Fruit fly (Drosophila melanogaster): ENCODE data around the gene Unc-76.

Unc-76 gene

DNA sequence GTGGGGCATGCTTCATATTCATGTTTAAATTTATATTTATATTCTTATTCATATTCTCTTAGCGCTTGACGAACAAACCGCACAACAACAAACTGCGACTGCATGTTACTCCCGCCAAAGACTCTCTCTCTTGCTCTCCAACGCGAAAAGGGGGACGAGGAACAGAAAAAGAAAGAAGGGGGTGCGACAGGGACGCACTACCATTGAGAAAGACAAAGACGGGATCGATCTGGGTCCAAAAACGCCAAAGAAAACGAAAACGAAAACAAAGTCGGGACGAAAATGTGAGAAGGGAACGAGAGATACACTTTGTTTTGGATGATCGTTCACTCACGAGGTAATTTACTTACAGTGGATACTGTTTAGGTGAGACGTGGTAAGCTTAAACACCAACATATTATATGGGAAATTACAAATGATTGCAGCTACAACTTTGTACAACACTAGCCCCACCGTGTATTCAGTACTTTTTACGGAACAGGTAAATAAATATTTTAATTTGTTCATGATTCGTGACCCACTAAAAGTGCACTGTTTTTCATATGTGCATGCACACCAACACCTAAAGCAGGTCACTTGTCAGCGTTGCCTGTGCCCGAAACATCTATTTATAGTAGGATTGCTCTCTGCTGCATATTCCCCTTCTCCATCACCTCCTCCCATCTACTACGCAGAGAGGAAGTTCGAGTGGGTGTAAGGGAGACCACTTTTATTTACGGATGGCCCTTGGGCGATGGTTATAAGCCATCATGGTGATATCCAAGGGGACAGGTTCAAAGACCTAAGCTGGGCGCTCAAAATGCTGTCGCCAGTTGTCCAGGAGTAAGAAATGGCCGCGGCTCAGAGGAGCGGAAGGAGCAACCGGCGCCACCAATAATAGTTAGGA is 41.5 kb downstream of the Unc-76 start (continued):
- TF ChIP-seq Xbp1 (GFP tag; optimal IDR thresholded peaks at IDR 0.05) (peak; percentile 18), Xrp1 (GFP tag; IDR thresholded peaks at IDR 0.05) (peak; percentile 32; the same call in 1 of the 2 replicates), Pdp1 (GFP tag; optimal IDR thresholded peaks at IDR 0.05) (peak in 1 of 2 experiments; percentile 20), gem (tag; optimal IDR thresholded peaks at IDR 0.05) (peak; percentile 63), Nf-YC (tag; optimal IDR thresholded peaks at IDR 0.05) (no peak), grau (tag; optimal IDR thresholded peaks at IDR 0.05) (peak; percentile 96), CG3995 (GFP tag; optimal IDR thresholded peaks at IDR 0.05) (no peak), vvl (GFP tag; IDR thresholded peaks at IDR 0.05) (peak; percentile 63; the same call in 1 of the 2 replicates), D (optimal IDR thresholded peaks at IDR 0.05) (no peak), D (GFP tag; optimal IDR thresholded peaks at IDR 0.05) (peak; percentile 46), CG1792 (GFP tag; optimal IDR thresholded peaks at IDR 0.05) (no peak), CG1233 (GFP tag; optimal IDR thresholded peaks at IDR 0.05) (peak; percentile 26), CG15696 (tag; optimal IDR thresholded peaks at IDR 0.05) (peak; percentile 27), sisA (GFP tag; IDR thresholded peaks at IDR 0.05) (peak; percentile 47; the same call in 1 of the 2 replicates), ab (GFP tag; optimal IDR thresholded peaks at IDR 0.05) (no peak), CG10209 (GFP tag; optimal IDR thresholded peaks at IDR 0.05) (peak; percentile 31), CG9727 (GFP tag; optimal IDR thresholded peaks at IDR 0.05) (peak; percentile 37), CG18262 (tag; optimal IDR thresholded peaks at IDR 0.05) (peak; percentile 67), CG30431 (GFP tag; optimal IDR thresholded peaks at IDR 0.05) (peak; percentile 12), fd96Cb (tag; optimal IDR thresholded peaks at IDR 0.05) (peak; percentile 42), Ptx1 (GFP tag; IDR thresholded peaks at IDR 0.05) (peak; percentile 34; the same call in 1 of the 2 replicates), GATAe (GFP tag; conservative IDR thresholded peaks at IDR 0.05) (no peak), BEAF-32 (GFP tag; optimal IDR thresholded peaks at IDR 0.05) (no peak), esg (GFP tag; conservative IDR thresholded peaks at IDR 0.05) (0 out of 2 replicates have a peak, but pooled peaks have one; percentile 6), Oli (tag; optimal IDR thresholded peaks at IDR 0.05) (peak; percentile 32), CG30020 (tag; optimal IDR thresholded peaks at IDR 0.05) (no peak), eve (GFP tag; optimal IDR thresholded peaks at IDR 0.05) (no peak), hkb (optimal IDR thresholded peaks at IDR 0.05) (no peak), hkb (GFP tag; IDR thresholded peaks at IDR 0.05) (peak; percentile 43; the same call in 1 of the 2 replicates), H2.0 (GFP tag; IDR thresholded peaks at IDR 0.05) (peak; percentile 42; the same call in 1 of the 2 replicates), CG10979 (tag; optimal IDR thresholded peaks at IDR 0.05) (peak; percentile 56), CG1602 (GFP tag; optimal IDR thresholded peaks at IDR 0.05) (no peak), otp (GFP tag; IDR thresholded peaks at IDR 0.05) (no peak), slbo (GFP tag; IDR thresholded peaks at IDR 0.05) (peak; percentile 24; the same call in 1 of the 2 replicates), CG7357 (GFP tag; IDR thresholded peaks at IDR 0.05) (no peak), CG1529 (GFP tag; optimal IDR thresholded peaks at IDR 0.05) (peak; percentile 47), Spps (tag; optimal IDR thresholded peaks at IDR 0.05) (no peak), Oaz (GFP tag; IDR thresholded peaks at IDR 0.05) (no peak), CG5953 (GFP tag; IDR thresholded peaks at IDR 0.05) (no peak), bab2 (GFP tag; optimal IDR thresholded peaks at IDR 0.05) (no peak), chif (GFP tag; optimal IDR thresholded peaks at IDR 0.05) (peak in 1 of 2 experiments; percentile 38), dpn (GFP tag; optimal IDR thresholded peaks at IDR 0.05) (peak in 1 of 2 experiments; percentile 48), ac (GFP tag; optimal IDR thresholded peaks at IDR 0.05) (no peak), peb (GFP tag; IDR thresholded peaks at IDR 0.05) (0 out of 2 replicates have a peak, but pooled peaks have one; percentile 34), CG18599 (GFP tag; optimal IDR thresholded peaks at IDR 0.05) (peak; percentile 18), CoRest (tag; optimal IDR thresholded peaks at IDR 0.05) (peak; percentile 29), PHDP (tag; optimal IDR thresholded peaks at IDR 0.05) (peak; percentile 45), Dek (tag; optimal IDR thresholded peaks at IDR 0.05) (peak; percentile 6), da (GFP tag; optimal IDR thresholded peaks at IDR 0.05) (no peak)
